Fruit fly (Drosophila melanogaster): ENCODE data around the gene CG32579.
A peak's percentile ranks its signal among the peaks of the same experiment; 100 is the strongest.

Gene CG32579

dm6 chrX:16332615-16333288 lies 9.7 kb downstream of the CG32579 start (continued):
- TF ChIP-seq CG18262 (tag; optimal IDR thresholded peaks at IDR 0.05): peak; percentile 98
- peak; percentile 94 for TF ChIP-seq Atf-2 (GFP tag; optimal IDR thresholded peaks at IDR 0.05)
- peak; percentile 91 for TF ChIP-seq Aef1 (GFP tag; IDR thresholded peaks at IDR 0.05)
- peak; percentile 90 for TF ChIP-seq danr (GFP tag; IDR thresholded peaks at IDR 0.05)
- TF ChIP-seq CG8765 (GFP tag; IDR thresholded peaks at IDR 0.05): peak; percentile 85
- TF ChIP-seq dpn (GFP tag; optimal IDR thresholded peaks at IDR 0.05): peak; percentile 95 to 96
- peak; percentile 86 for TF ChIP-seq CG6654 (GFP tag; optimal IDR thresholded peaks at IDR 0.05)
- peak; percentile 97 for TF ChIP-seq org-1 (GFP tag; optimal IDR thresholded peaks at IDR 0.05)
- TF ChIP-seq HHEX (GFP tag; optimal IDR thresholded peaks at IDR 0.05): peak; percentile 96
- TF ChIP-seq Blimp-1 (GFP tag; optimal IDR thresholded peaks at IDR 0.05): peak; percentile 93
- TF ChIP-seq tio (GFP tag; optimal IDR thresholded peaks at IDR 0.05): peak; percentile 95
- TF ChIP-seq CG1603 (tag; optimal IDR thresholded peaks at IDR 0.05): peak; percentile 89
- peak; percentile 90 for TF ChIP-seq schlank (tag; optimal IDR thresholded peaks at IDR 0.05)
- peak; percentile 63 for TF ChIP-seq CG17612 (GFP tag; IDR thresholded peaks at IDR 0.05)
- peak; percentile 87 for TF ChIP-seq CG11456 (GFP tag; IDR thresholded peaks at IDR 0.05)
- TF ChIP-seq CG6813 (GFP tag; optimal IDR thresholded peaks at IDR 0.05): peak; percentile 95
- TF ChIP-seq CG4820 (GFP tag; optimal IDR thresholded peaks at IDR 0.05): peak; percentile 90
- peak; percentile 97 for TF ChIP-seq CG13894 (tag; optimal IDR thresholded peaks at IDR 0.05)
- peak; percentile 92 for TF ChIP-seq CG1792 (GFP tag; optimal IDR thresholded peaks at IDR 0.05)
- peak; percentile 83 for TF ChIP-seq Oaz (GFP tag; IDR thresholded peaks at IDR 0.05)
- TF ChIP-seq CG9215 (GFP tag; IDR thresholded peaks at IDR 0.05): peak; percentile 91
- 0 out of 2 replicates have a peak, but pooled peaks have one; percentile 37 for TF ChIP-seq dati (GFP tag; IDR thresholded peaks at IDR 0.05)
- no peak for TF ChIP-seq hth (optimal IDR thresholded peaks at IDR 0.05)
- no peak for TF ChIP-seq prd (optimal IDR thresholded peaks at IDR 0.05)
- TF ChIP-seq prd (GFP tag; IDR thresholded peaks at IDR 0.05): peak; percentile 94
- peak; percentile 98 for TF ChIP-seq CG7839 (tag; optimal IDR thresholded peaks at IDR 0.05)
- peak; percentile 65 for TF ChIP-seq fd102C (GFP tag; optimal IDR thresholded peaks at IDR 0.05)
- TF ChIP-seq CG14860 (GFP tag; IDR thresholded peaks at IDR 0.05; ENCODE audit: partially characterized antibody): no peak
- TF ChIP-seq CG10543 (GFP tag; optimal IDR thresholded peaks at IDR 0.05): peak; percentile 98
- peak; percentile 96 for TF ChIP-seq CG14710 (tag; optimal IDR thresholded peaks at IDR 0.05)
- TF ChIP-seq gce (GFP tag; IDR thresholded peaks at IDR 0.05): peak; percentile 73; the same call in 1 of the 3 replicates
- peak; percentile 90 for TF ChIP-seq Mrtf (GFP tag; IDR thresholded peaks at IDR 0.05)
- TF ChIP-seq klu (GFP tag; IDR thresholded peaks at IDR 0.05): peak; percentile 84
- TF ChIP-seq br (optimal IDR thresholded peaks at IDR 0.05): no peak
- no peak for TF ChIP-seq Gsc (GFP tag; IDR thresholded peaks at IDR 0.05)
- TF ChIP-seq zfh1 (GFP tag; IDR thresholded peaks at IDR 0.05): peak; percentile 92
- peak; percentile 96 for TF ChIP-seq tx (GFP tag; optimal IDR thresholded peaks at IDR 0.05)
- no peak for TF ChIP-seq CG16813 (GFP tag; IDR thresholded peaks at IDR 0.05; ENCODE audit: partially characterized antibody)
- peak; percentile 93 for TF ChIP-seq CG7372 (GFP tag; IDR thresholded peaks at IDR 0.05)
- peak; percentile 49 for TF ChIP-seq Sry-δ (GFP tag; optimal IDR thresholded peaks at IDR 0.05)
- no peak for TF ChIP-seq Bgb (GFP tag; IDR thresholded peaks at IDR 0.05; ENCODE audit: partially characterized antibody)
- TF ChIP-seq CG16815 (GFP tag; optimal IDR thresholded peaks at IDR 0.05): peak; percentile 93
- TF ChIP-seq jumu (GFP tag; optimal IDR thresholded peaks at IDR 0.05): peak; percentile 95
- TF ChIP-seq Poxn (GFP tag; IDR thresholded peaks at IDR 0.05): no peak; the same call in none of the 2 replicates
- TF ChIP-seq NFAT (GFP tag; IDR thresholded peaks at IDR 0.05): peak; percentile 78
- peak; percentile 76 for TF ChIP-seq trh (GFP tag; optimal IDR thresholded peaks at IDR 0.05)
- peak; percentile 80 for TF ChIP-seq Ets97D (GFP tag; optimal IDR thresholded peaks at IDR 0.05)
- TF ChIP-seq vnd (GFP tag; IDR thresholded peaks at IDR 0.05; ENCODE audit: partially characterized antibody): no peak
- TF ChIP-seq disco-r (GFP tag; optimal IDR thresholded peaks at IDR 0.05): peak; percentile 93
- TF ChIP-seq ham (GFP tag; IDR thresholded peaks at IDR 0.05): peak; percentile 75
- peak; percentile 91 for TF ChIP-seq sisA (GFP tag; IDR thresholded peaks at IDR 0.05)
